Fruit fly (Drosophila melanogaster) S2 (cell line): ENCODE data around the gene CycA.

Experiments
- CG8478 ChIP-seq: fragments of >200 bp; optimal IDR thresholded peaks from 2 replicates; lab custom pipeline; 2018
- CTCF ChIP-seq, 2 experiments: fragments of >200 bp; optimal IDR thresholded peaks; 2 replicates each; lab custom pipeline; 2018

- TF ChIP-seq CG8478 (lab: Kevin White, UChicago) (no peak), CTCF (optimal IDR thresholded peaks at IDR 0.05; lab: Kevin White, UChicago) (no peak)
These were observed 16.7 kb downstream of the CycA start for dm6 chr3L:11816641-11817040.
